Worm (Caenorhabditis elegans) whole organism, late embryonic: ENCODE data around the gene C16A11.5.

Experiments used
- K02D7.2 ChIP-seq: sonication (generic microtip); optimal IDR thresholded peaks from 2 replicates; lab custom pipeline; 2017; ENCODE audit warnings: mild to moderate bottlenecking, missing genetic modification characterization, missing compliant biosample characterization
- ceh-14 ChIP-seq: sonication (generic microtip); optimal IDR thresholded peaks from 2 replicates; lab custom pipeline; 2016; ENCODE audit warnings: missing genotype, missing genetic modification characterization, missing compliant biosample characterization
- ceh-22 ChIP-seq: sonication (generic microtip); optimal IDR thresholded peaks from 2 replicates; lab custom pipeline; 2017; ENCODE audit warnings: missing biosample characterization, missing genetic modification characterization
- ceh-6 ChIP-seq: fragments of 200-800 bp; sonication (Bioruptor generic); optimal IDR thresholded peaks from 2 replicates; lab custom pipeline; 2018; ENCODE audit warnings: mild to moderate bottlenecking, missing genetic modification characterization, missing compliant biosample characterization
- ceh-9 ChIP-seq: sonication (generic microtip); optimal IDR thresholded peaks from 2 replicates; lab custom pipeline; 2016; ENCODE audit warnings: mild to moderate bottlenecking, missing genetic modification characterization, inconsistent platforms, missing compliant biosample characterization
- dmd-4 ChIP-seq: sonication (generic microtip); optimal IDR thresholded peaks from 2 replicates; lab custom pipeline; 2016; ENCODE audit warnings: borderline replicate concordance, missing genetic modification characterization, missing compliant biosample characterization
- fkh-6 ChIP-seq: sonication (generic microtip); optimal IDR thresholded peaks from 2 replicates; lab custom pipeline; 2016; ENCODE audit warnings: missing genetic modification characterization, missing compliant biosample characterization
- hlh-15 ChIP-seq: sonication (generic microtip); optimal IDR thresholded peaks from 2 replicates; lab custom pipeline; 2016; ENCODE audit warnings: missing genetic modification characterization, missing compliant biosample characterization
- lin-11 ChIP-seq: fragments of 200-800 bp; sonication (Bioruptor generic); optimal IDR thresholded peaks from 2 replicates; lab custom pipeline; 2018; ENCODE audit warnings: mild to moderate bottlenecking, missing genetic modification characterization, missing compliant biosample characterization
- nhr-11 ChIP-seq: fragments of 150-350 bp; optimal IDR thresholded peaks from 2 replicates; lab custom pipeline; 2014; ENCODE audit warnings: missing biosample characterization, missing genetic modification characterization
- pha-2 ChIP-seq: sonication (generic microtip); optimal IDR thresholded peaks from 2 replicates; lab custom pipeline; 2017; ENCODE audit warnings: mild to moderate bottlenecking, missing genetic modification characterization, missing compliant biosample characterization
- tbx-2 ChIP-seq: sonication (generic microtip); optimal IDR thresholded peaks from 2 replicates; lab custom pipeline; 2016; ENCODE audit warnings: missing genetic modification characterization, missing compliant biosample characterization
- unc-55 ChIP-seq: sonication (generic microtip); optimal IDR thresholded peaks from 2 replicates; lab custom pipeline; 2017; ENCODE audit warnings: missing biosample characterization, missing genetic modification reagents, missing genetic modification characterization

DNA sequence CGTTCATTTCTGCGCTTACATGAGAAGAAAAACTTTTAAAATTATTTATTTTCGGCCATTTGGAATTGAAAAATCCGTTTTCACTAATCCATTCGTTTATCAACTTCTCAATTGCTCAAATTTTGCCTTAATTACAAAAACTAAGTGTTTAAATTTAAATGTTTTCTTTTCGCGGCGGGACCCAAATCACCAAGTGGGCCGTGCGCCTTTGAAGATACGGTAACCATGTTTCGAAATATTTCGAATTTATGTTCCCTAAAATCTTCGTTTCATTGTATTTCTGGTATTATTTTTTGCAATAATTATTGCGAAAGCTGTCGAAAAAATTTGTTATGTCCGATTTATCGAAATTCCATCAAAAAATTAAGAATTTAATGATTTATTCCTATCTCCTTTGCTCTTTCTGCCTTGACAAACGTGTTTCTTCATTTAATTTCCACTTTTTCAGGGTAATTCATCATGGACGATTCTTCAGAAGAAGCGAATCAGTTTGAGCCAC, 3.5 kb downstream of the C16A11.5 start, which contains the start of gene C16A11.4:
- no peak for TF ChIP-seq ceh-22
- no peak for TF ChIP-seq dmd-4 (tag; lab: Kevin White, UChicago)
- no peak for TF ChIP-seq tbx-2
- TF ChIP-seq lin-11 (tag; lab: Kevin White, UChicago) = no peak
- TF ChIP-seq hlh-15 (tag; lab: Kevin White, UChicago) = no peak
- no peak for TF ChIP-seq ceh-6
- TF ChIP-seq fkh-6 (tag; lab: Kevin White, UChicago) = no peak
- TF ChIP-seq ceh-9 = no peak
- TF ChIP-seq K02D7.2 (tag; lab: Kevin White, UChicago) = no peak
- no peak for TF ChIP-seq nhr-11 (tag; lab: Kevin White, UChicago)
- no peak for TF ChIP-seq pha-2 (tag; lab: Kevin White, UChicago)
- TF ChIP-seq ceh-14 (tag; lab: Kevin White, UChicago) = no peak
- no peak for TF ChIP-seq unc-55 (GFP tag; lab: Kevin White, UChicago)
